Worm (Caenorhabditis elegans) whole organism, L2 larva: Measurements from ENCODE around the gene C18H9.6.
A peak's percentile ranks its signal among the peaks of the same experiment; 100 is the strongest.

Source experiments
- F13H6.1 ChIP-seq: sonication (generic microtip); optimal IDR thresholded peaks from 2 replicates; lab custom pipeline; 2016; ENCODE audit warnings: missing genetic modification characterization, missing compliant biosample characterization
- alr-1 ChIP-seq: fragments of 150-350 bp; optimal IDR thresholded peaks from 2 replicates; lab custom pipeline; 2014; ENCODE audit warnings: missing biosample characterization, missing genetic modification characterization
- ama-1 ChIP-seq: fragments of 150-350 bp; optimal IDR thresholded peaks from 2 replicates; lab custom pipeline; 2018; ENCODE audit warnings: inconsistent platforms
- blmp-1 ChIP-seq: sonication (generic microtip); optimal IDR thresholded peaks from 2 replicates; lab custom pipeline; 2017; ENCODE audit warnings: missing genetic modification characterization, mild to moderate bottlenecking, missing compliant biosample characterization, antibody characterized with exemption, moderate library complexity; ENCODE audit not compliant: insufficient read depth
- ceh-82 ChIP-seq: fragments of 150-350 bp; optimal IDR thresholded peaks from 2 replicates; lab custom pipeline; 2014; ENCODE audit warnings: missing biosample characterization, missing genetic modification characterization
- crh-2 ChIP-seq: sonication (generic microtip); optimal IDR thresholded peaks from 2 replicates; lab custom pipeline; 2017; ENCODE audit warnings: missing biosample characterization, missing genetic modification characterization
- dmd-4 ChIP-seq: sonication (generic microtip); optimal IDR thresholded peaks from 2 replicates; lab custom pipeline; 2017; ENCODE audit warnings: missing biosample characterization, missing genetic modification characterization
- fos-1 ChIP-seq: fragments of 150-350 bp; optimal IDR thresholded peaks from 2 replicates; lab custom pipeline; 2014; ENCODE audit warnings: missing biosample characterization, missing genetic modification characterization
- gmeb-1 ChIP-seq: fragments of 150-350 bp; optimal IDR thresholded peaks from 2 replicates; lab custom pipeline; 2014; ENCODE audit warnings: missing biosample characterization, missing genetic modification characterization
- lin-39 ChIP-seq: fragments of 150-350 bp; optimal IDR thresholded peaks from 2 replicates; lab custom pipeline; 2014; ENCODE audit warnings: missing biosample characterization, missing genetic modification reagents, missing genetic modification characterization
- mab-5 ChIP-seq: fragments of 150-350 bp; optimal IDR thresholded peaks from 2 replicates; lab custom pipeline; 2014; ENCODE audit warnings: missing biosample characterization, missing genetic modification characterization
- mbf-1 ChIP-seq: sonication (generic microtip); optimal IDR thresholded peaks from 2 replicates; lab custom pipeline; 2017; ENCODE audit warnings: missing biosample characterization, missing genetic modification characterization
- nhr-10 ChIP-seq: sonication (generic microtip); optimal IDR thresholded peaks from 2 replicates; lab custom pipeline; 2017; ENCODE audit warnings: missing biosample characterization, missing genetic modification characterization
- nhr-23 ChIP-seq: fragments of 150-350 bp; optimal IDR thresholded peaks from 2 replicates; lab custom pipeline; 2014; ENCODE audit warnings: missing biosample characterization, missing genetic modification reagents, missing genetic modification characterization
- nhr-237 ChIP-seq: fragments of 150-350 bp; optimal IDR thresholded peaks from 2 replicates; lab custom pipeline; 2014; ENCODE audit warnings: missing biosample characterization, missing genetic modification characterization
- nhr-25 ChIP-seq: fragments of 150-350 bp; sonication (generic microtip); optimal IDR thresholded peaks from 3 replicates; lab custom pipeline; 2014; ENCODE audit warnings: missing biosample characterization, missing genetic modification characterization
- nhr-6 ChIP-seq: fragments of 150-350 bp; optimal IDR thresholded peaks from 2 replicates; lab custom pipeline; 2014; ENCODE audit warnings: missing biosample characterization, missing genetic modification characterization
- nhr-77 ChIP-seq: fragments of 150-350 bp; optimal IDR thresholded peaks from 2 replicates; lab custom pipeline; 2014; ENCODE audit warnings: missing biosample characterization, missing genetic modification characterization
- peb-1 ChIP-seq: fragments of 150-350 bp; optimal IDR thresholded peaks from 2 replicates; lab custom pipeline; 2014; ENCODE audit warnings: missing biosample characterization, missing genetic modification characterization
- sem-4 ChIP-seq: fragments of 150-350 bp; optimal IDR thresholded peaks from 2 replicates; lab custom pipeline; 2014; ENCODE audit warnings: missing biosample characterization, missing genetic modification reagents, missing genetic modification characterization
- skn-1 ChIP-seq: sonication (generic microtip); optimal IDR thresholded peaks from 2 replicates; lab custom pipeline; 2017; ENCODE audit warnings: missing biosample characterization, missing genetic modification characterization
- sma-3 ChIP-seq: sonication (generic microtip); optimal IDR thresholded peaks from 2 replicates; lab custom pipeline; 2016; ENCODE audit warnings: missing genetic modification reagents, missing genetic modification characterization, missing compliant biosample characterization
- sma-9 ChIP-seq, 2 experiments: fragments of 150-350 bp in 1 of 2; sonication (generic microtip) in 1 of 2; optimal IDR thresholded peaks; 2 replicates each; lab custom pipeline; 2014 to 2016; ENCODE audit warnings: missing genetic modification characterization in 2 of 2, mild to moderate bottlenecking in 1 of 2, missing biosample characterization in 1 of 2, missing compliant biosample characterization in 1 of 2, missing genetic modification reagents in 1 of 2, moderate library complexity in 1 of 2
- unc-39 ChIP-seq: fragments of 150-350 bp; optimal IDR thresholded peaks from 2 replicates; lab custom pipeline; 2014; ENCODE audit warnings: missing biosample characterization, missing genetic modification characterization
- unc-55 ChIP-seq: fragments of 150-350 bp; sonication (generic microtip); optimal IDR thresholded peaks from 3 replicates; lab custom pipeline; 2014; ENCODE audit warnings: missing biosample characterization, missing genetic modification reagents, missing genetic modification characterization
- zag-1 ChIP-seq: fragments of 150-350 bp; optimal IDR thresholded peaks from 2 replicates; lab custom pipeline; 2014; ENCODE audit warnings: missing biosample characterization, missing genetic modification characterization
- ztf-1 ChIP-seq: fragments of 200-800 bp; sonication (Bioruptor generic); conservative IDR thresholded peaks from 2 replicates; pipeline ENCODE4 v1.3.6; 2022; ENCODE audit warnings: missing genetic modification characterization, missing compliant biosample characterization
- ztf-11 ChIP-seq: sonication (generic microtip); optimal IDR thresholded peaks from 2 replicates; lab custom pipeline; 2017; ENCODE audit warnings: missing biosample characterization, missing genetic modification characterization
- ztf-4 ChIP-seq: fragments of 150-350 bp; optimal IDR thresholded peaks from 2 replicates; lab custom pipeline; 2014; ENCODE audit warnings: missing biosample characterization, missing genetic modification characterization

C18H9.6 gene

DNA sequence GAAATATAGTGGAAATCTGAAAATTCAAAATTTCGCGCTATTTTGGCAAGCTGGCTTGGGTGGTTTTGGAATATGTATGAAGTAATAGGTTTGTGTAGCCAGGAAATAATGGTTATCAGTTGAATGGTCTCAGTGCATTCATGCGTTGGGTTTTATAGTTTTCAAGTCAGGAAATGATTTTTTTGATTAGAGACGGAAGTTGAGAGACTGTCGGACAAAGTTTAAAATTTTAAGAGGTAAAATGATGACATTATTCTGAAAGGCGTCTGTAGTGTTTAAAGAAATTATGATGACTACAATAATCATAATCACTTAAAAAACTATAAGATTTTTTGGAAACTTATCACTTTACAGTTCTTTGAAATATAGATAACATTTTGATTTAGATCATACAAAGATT, at the start of gene C18H9.6:
TSS of gene C18H9.6 (minus strand) at position 129 of the 400 bp plus-strand sequence.
- no peak for TF ChIP-seq nhr-10 (tag; lab: Kevin White, UChicago)
- TF ChIP-seq fos-1: peak; percentile 85
- TF ChIP-seq ztf-1 (GFP tag; lab: Robert Waterston, UW): no peak
- no peak for TF ChIP-seq blmp-1
- TF ChIP-seq peb-1 (tag; lab: Kevin White, UChicago): no peak
- peak; percentile 69 for TF ChIP-seq sma-9 (GFP tag; optimal IDR thresholded peaks at IDR 0.05; lab: Kevin White, UChicago)
- no peak for TF ChIP-seq sma-9 (tag; optimal IDR thresholded peaks at IDR 0.05; lab: Kevin White, UChicago)
- peak; percentile 14 for TF ChIP-seq crh-2 (tag; lab: Kevin White, UChicago)
- TF ChIP-seq skn-1 (tag; lab: Kevin White, UChicago): peak; percentile 4

DNA sequence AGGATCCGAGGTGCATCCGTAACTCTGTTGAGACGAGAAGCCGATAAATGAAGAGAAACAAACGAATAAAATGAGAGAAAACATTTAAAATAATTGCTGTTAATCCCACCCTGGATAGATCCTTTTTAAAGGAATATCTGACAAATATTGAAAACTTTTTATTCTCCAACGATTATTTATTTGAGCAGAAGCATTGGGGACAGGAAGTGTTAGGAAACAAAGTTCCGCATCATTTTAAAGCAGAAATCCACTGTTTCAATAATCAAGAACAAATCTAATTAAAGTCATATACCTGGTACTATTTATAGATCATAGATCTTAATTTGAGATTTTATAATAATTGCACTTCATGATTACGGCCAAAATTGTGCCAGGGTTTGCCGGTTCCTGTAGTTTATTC, 49.5 kb upstream of the C18H9.6 start, which contains the start of gene F41G3.20:
TSS of gene F41G3.20 (minus strand) at position 101 of the 400 bp plus-strand sequence.
- TF ChIP-seq mbf-1: no peak
- TF ChIP-seq ama-1 (lab: Kevin White, UChicago): no peak

- TF ChIP-seq ztf-11 (tag; lab: Kevin White, UChicago) (no peak), sma-3 (GFP tag; lab: Kevin White, UChicago) (no peak), gmeb-1 (tag; lab: Kevin White, UChicago) (no peak), nhr-237 (no peak), fos-1 (no peak), nhr-6 (no peak), F13H6.1 (tag; lab: Kevin White, UChicago) (no peak)
These were observed 48.0 kb upstream of the C18H9.6 start, which contains the start of gene F41G3.10 for ce11 chrII:6749422-6749821. TSS of gene F41G3.10 (minus strand) at chrII:6749522.

DNA sequence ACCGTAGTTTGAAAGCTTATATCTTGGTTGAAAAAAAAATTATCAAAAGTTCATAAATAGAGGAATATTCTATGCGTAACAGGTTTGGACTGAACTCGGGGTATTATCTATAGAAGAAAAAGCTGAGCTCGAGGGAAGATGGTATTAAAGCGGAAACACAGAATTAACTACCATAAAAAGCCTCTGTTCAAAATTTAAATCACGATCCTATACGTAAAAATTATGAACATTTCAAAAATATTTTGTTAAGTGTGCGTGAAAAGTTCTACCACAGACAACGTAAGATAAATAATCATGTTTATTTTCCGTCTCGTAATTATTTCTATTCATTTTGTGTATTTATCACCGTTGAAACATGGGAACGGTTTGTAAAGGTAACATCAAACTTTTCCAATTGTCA, 45.0 kb upstream of the C18H9.6 start, which contains the start of gene F41G3.5:
TSS of gene F41G3.5 (plus strand) at position 301 of the 400 bp plus-strand sequence.
- TF ChIP-seq nhr-77 (tag; lab: Kevin White, UChicago) (no peak), peb-1 (tag; lab: Kevin White, UChicago) (no peak), mab-5 (no peak), skn-1 (tag; lab: Kevin White, UChicago) (no peak), nhr-25 (tag; lab: Kevin White, UChicago) (no peak), fos-1 (no peak), zag-1 (no peak), mbf-1 (no peak), nhr-6 (no peak), nhr-23 (tag; lab: Kevin White, UChicago) (no peak), ztf-1 (GFP tag; lab: Robert Waterston, UW) (no peak), sma-3 (GFP tag; lab: Kevin White, UChicago) (no peak)

ce11 chrII:6745783-6746182, 44.4 kb upstream of the C18H9.6 start, which contains the start of gene ins-14:
TSS of gene ins-14 (minus strand) at chrII:6745814.
- TF ChIP-seq sma-9 (GFP tag; optimal IDR thresholded peaks at IDR 0.05; lab: Kevin White, UChicago) (peak; percentile 33), sma-9 (tag; optimal IDR thresholded peaks at IDR 0.05; lab: Kevin White, UChicago) (no peak), F13H6.1 (tag; lab: Kevin White, UChicago) (no peak)

- no peak for TF ChIP-seq sma-3 (GFP tag; lab: Kevin White, UChicago)
- no peak for TF ChIP-seq ztf-4 (tag; lab: Kevin White, UChicago)
- no peak for TF ChIP-seq ceh-82 (tag; lab: Kevin White, UChicago)
- TF ChIP-seq sem-4 (tag; lab: Kevin White, UChicago): no peak
- TF ChIP-seq mab-5: no peak
- TF ChIP-seq unc-55 (GFP tag; lab: Kevin White, UChicago): no peak
- no peak for TF ChIP-seq nhr-25 (tag; lab: Kevin White, UChicago)
- TF ChIP-seq lin-39 (tag; lab: Kevin White, UChicago): no peak
- no peak for TF ChIP-seq nhr-10 (tag; lab: Kevin White, UChicago)
- TF ChIP-seq alr-1 (tag; lab: Kevin White, UChicago): no peak
- TF ChIP-seq ztf-11 (tag; lab: Kevin White, UChicago): no peak
- TF ChIP-seq skn-1 (tag; lab: Kevin White, UChicago): no peak
- TF ChIP-seq fos-1: no peak
- TF ChIP-seq unc-39: no peak
- no peak for TF ChIP-seq dmd-4
- no peak for TF ChIP-seq F13H6.1 (tag; lab: Kevin White, UChicago)
These were observed 43.2 kb upstream of the C18H9.6 start, which contains the start of gene ins-15 for ce11 chrII:6744648-6745047. TSS of gene ins-15 (minus strand) at chrII:6744748.
